Fruit fly (Drosophila melanogaster) whole organism, embryonic: ENCODE measurements around the gene CG17637.

Experiments used
- B-H2 ChIP-seq: fragments of 200-800 bp; sonication (Bioruptor generic); optimal IDR thresholded peaks from 2 replicates; lab custom pipeline; 2018; ENCODE audit warnings: missing biosample characterization, mild to moderate bottlenecking, missing genetic modification characterization
- BEAF-32 ChIP-seq: fragments of 200-800 bp; sonication (Bioruptor generic); optimal IDR thresholded peaks from 3 replicates; lab custom pipeline; 2017; ENCODE audit warnings: missing biosample characterization, missing genetic modification characterization, mild to moderate bottlenecking, moderate library complexity, missing genetic modification reagents
- CG10267 ChIP-seq: fragments of 200-800 bp; sonication (Bioruptor generic); optimal IDR thresholded peaks from 2 replicates; lab custom pipeline; 2018; ENCODE audit warnings: missing biosample characterization, mild to moderate bottlenecking, missing genetic modification characterization, moderate library complexity
- CG12299 ChIP-seq: fragments of 200-800 bp; sonication (Bioruptor generic); optimal IDR thresholded peaks from 2 replicates; lab custom pipeline; 2018; ENCODE audit warnings: missing biosample characterization, mild to moderate bottlenecking, missing genetic modification characterization
- CG13424 ChIP-seq: fragments of 200-800 bp; sonication (Bioruptor generic); optimal IDR thresholded peaks from 2 replicates; lab custom pipeline; 2019; ENCODE audit warnings: missing biosample characterization, mild to moderate bottlenecking, missing genetic modification characterization, moderate library complexity
- CG14710 ChIP-seq: fragments of 200-800 bp; sonication (Bioruptor generic); optimal IDR thresholded peaks from 3 replicates; lab custom pipeline; 2019; ENCODE audit warnings: missing biosample characterization, mild to moderate bottlenecking, missing genetic modification characterization, moderate library complexity
- CG15514 ChIP-seq: fragments of 200-800 bp; sonication (Bioruptor generic); optimal IDR thresholded peaks from 3 replicates; lab custom pipeline; 2017; ENCODE audit warnings: missing biosample characterization, missing genetic modification characterization, mild to moderate bottlenecking, moderate library complexity, missing genetic modification reagents
- CG15601 ChIP-seq: fragments of 200-800 bp; sonication (Bioruptor generic); optimal IDR thresholded peaks from 3 replicates; lab custom pipeline; 2019; ENCODE audit warnings: missing biosample characterization, mild to moderate bottlenecking, missing genetic modification characterization, moderate library complexity
- CG1603 ChIP-seq: fragments of 200-800 bp; sonication (Bioruptor generic); optimal IDR thresholded peaks from 2 replicates; lab custom pipeline; 2019; ENCODE audit warnings: missing biosample characterization, mild to moderate bottlenecking, missing genetic modification characterization, moderate library complexity
- CG17361 ChIP-seq: fragments of 200-800 bp; sonication (Bioruptor generic); IDR thresholded peaks from 3 replicates; pipeline ENCODE4 v1.3.6; 2022; ENCODE audit warnings: missing biosample characterization, missing genetic modification characterization
- CG17829 ChIP-seq: fragments of 200-800 bp; optimal IDR thresholded peaks from 2 replicates; lab custom pipeline; 2019; ENCODE audit warnings: missing biosample characterization, mild to moderate bottlenecking, missing genetic modification characterization, moderate library complexity
- CG2116 ChIP-seq: fragments of 200-800 bp; sonication (Bioruptor generic); optimal IDR thresholded peaks from 3 replicates; lab custom pipeline; 2018; ENCODE audit warnings: missing biosample characterization, mild to moderate bottlenecking, missing genetic modification characterization
- CG2678 ChIP-seq: fragments of 200-800 bp; sonication (Bioruptor generic); optimal IDR thresholded peaks from 3 replicates; lab custom pipeline; 2019; ENCODE audit warnings: missing biosample characterization, mild to moderate bottlenecking, missing genetic modification characterization, moderate library complexity
- CG4424 ChIP-seq: fragments of 200-800 bp; sonication (Bioruptor generic); optimal IDR thresholded peaks from 3 replicates; lab custom pipeline; 2016; ENCODE audit warnings: missing biosample characterization, missing genetic modification characterization
- CG7839 ChIP-seq: fragments of 200-800 bp; sonication (Bioruptor generic); optimal IDR thresholded peaks from 3 replicates; lab custom pipeline; 2018; ENCODE audit warnings: missing biosample characterization, mild to moderate bottlenecking, missing genetic modification characterization, moderate library complexity
- CG9437 ChIP-seq: fragments of 200-800 bp; sonication (Bioruptor generic); optimal IDR thresholded peaks from 2 replicates; lab custom pipeline; 2018; ENCODE audit warnings: missing biosample characterization, mild to moderate bottlenecking, missing genetic modification characterization
- CG9817 ChIP-seq: fragments of 200-800 bp; sonication (Bioruptor generic); optimal IDR thresholded peaks from 2 replicates; lab custom pipeline; 2018; ENCODE audit warnings: missing biosample characterization, mild to moderate bottlenecking, missing genetic modification characterization, moderate library complexity
- CG9932 ChIP-seq: fragments of 200-800 bp; sonication (Bioruptor generic); IDR thresholded peaks from 2 replicates; pipeline ENCODE4 v1.3.6; 2022; ENCODE audit warnings: missing biosample characterization, missing genetic modification characterization
- Chrac-16 ChIP-seq: fragments of 200-800 bp; sonication (Bioruptor generic); optimal IDR thresholded peaks from 3 replicates; lab custom pipeline; 2016; ENCODE audit warnings: missing biosample characterization, missing genetic modification characterization
- CoRest ChIP-seq: fragments of 200-800 bp; sonication (Bioruptor generic); optimal IDR thresholded peaks from 3 replicates; lab custom pipeline; 2018; ENCODE audit warnings: missing biosample characterization, mild to moderate bottlenecking, missing genetic modification characterization, moderate library complexity
- Doc2 ChIP-seq: fragments of 200-800 bp; sonication (Bioruptor generic); IDR thresholded peaks from 2 replicates; pipeline ENCODE4 v1.3.6; 2022; ENCODE audit warnings: missing biosample characterization, missing genetic modification characterization
- Dp ChIP-seq: fragments of 200-800 bp; sonication (Bioruptor generic); optimal IDR thresholded peaks from 2 replicates; lab custom pipeline; 2018; ENCODE audit warnings: missing biosample characterization, mild to moderate bottlenecking, missing genetic modification characterization, moderate library complexity
- E2f2 ChIP-seq: fragments of 200-800 bp; sonication (Bioruptor generic); IDR thresholded peaks from 2 replicates; pipeline ENCODE4 v1.3.6; 2022; ENCODE audit warnings: missing biosample characterization, missing genetic modification characterization
- Ets65A ChIP-seq: fragments of 200-800 bp; sonication (Bioruptor generic); peaks from one replicate; lab custom pipeline; 2016; ENCODE audit warnings: missing biosample characterization, missing genetic modification characterization
- H2.0 ChIP-seq: fragments of 200-800 bp; sonication (Bioruptor generic); IDR thresholded peaks from 2 replicates; pipeline ENCODE4 v1.3.6; 2022; ENCODE audit warnings: missing biosample characterization, missing genetic modification characterization
- HmgZ ChIP-seq: fragments of 200-800 bp; sonication (Bioruptor generic); optimal IDR thresholded peaks from 2 replicates; lab custom pipeline; 2018; ENCODE audit warnings: missing biosample characterization, mild to moderate bottlenecking, missing genetic modification characterization
- Hr51 ChIP-seq, 2 experiments: fragments of 200-800 bp; sonication (Bioruptor generic); optimal IDR thresholded peaks; 2 replicates in 1 of 2; 3 replicates in 1 of 2; lab custom pipeline; 2016 to 2018; ENCODE audit warnings: missing biosample characterization in 2 of 2, missing genetic modification characterization in 2 of 2, mild to moderate bottlenecking in 1 of 2, moderate library complexity in 1 of 2
- Kr ChIP-seq: fragments of 200-800 bp; sonication (Bioruptor generic); optimal IDR thresholded peaks from 2 replicates; lab custom pipeline; 2017; ENCODE audit warnings: missing biosample characterization, mild to moderate bottlenecking, missing genetic modification characterization
- Lhr ChIP-seq: fragments of 200-800 bp; sonication (Bioruptor generic); optimal IDR thresholded peaks from 3 replicates; lab custom pipeline; 2017; ENCODE audit warnings: mild to moderate bottlenecking, missing biosample characterization, missing genetic modification reagents, missing genetic modification characterization
- MBD-R2 ChIP-seq: fragments of 200-800 bp; sonication (Bioruptor generic); IDR thresholded peaks from 2 replicates; pipeline ENCODE4 v1.3.6; 2022; ENCODE audit warnings: missing biosample characterization, missing genetic modification characterization
- NfI ChIP-seq: fragments of 200-800 bp; sonication (Bioruptor generic); optimal IDR thresholded peaks from 3 replicates; lab custom pipeline; 2018; ENCODE audit warnings: missing biosample characterization, mild to moderate bottlenecking, missing genetic modification characterization, moderate library complexity
- Poxn ChIP-seq: fragments of 200-800 bp; sonication (Bioruptor generic); IDR thresholded peaks from 2 replicates; pipeline ENCODE4 v1.3.6; 2022; ENCODE audit warnings: missing biosample characterization, missing genetic modification characterization
- Ssrp ChIP-seq: fragments of 200-800 bp; sonication (Bioruptor generic); optimal IDR thresholded peaks from 2 replicates; lab custom pipeline; 2018; ENCODE audit warnings: missing biosample characterization, mild to moderate bottlenecking, missing genetic modification characterization, moderate library complexity
- Xrp1 ChIP-seq: fragments of 200-800 bp; sonication (Bioruptor generic); IDR thresholded peaks from 2 replicates; pipeline ENCODE4 v1.3.6; 2022; ENCODE audit warnings: missing biosample characterization, missing genetic modification characterization
- YL-1 ChIP-seq: fragments of 200-800 bp; sonication (Bioruptor generic); optimal IDR thresholded peaks from 3 replicates; lab custom pipeline; 2017; ENCODE audit warnings: missing biosample characterization, mild to moderate bottlenecking, missing genetic modification characterization
- az2 ChIP-seq: fragments of 200-800 bp; sonication (Bioruptor generic); optimal IDR thresholded peaks from 3 replicates; lab custom pipeline; 2016; ENCODE audit warnings: missing biosample characterization, missing genetic modification characterization
- dmrt11E ChIP-seq: fragments of 200-800 bp; sonication (Bioruptor generic); optimal IDR thresholded peaks from 3 replicates; lab custom pipeline; 2018; ENCODE audit warnings: missing biosample characterization, mild to moderate bottlenecking, missing genetic modification characterization, moderate library complexity
- gcm2 ChIP-seq: fragments of 200-800 bp; sonication (Bioruptor generic); optimal IDR thresholded peaks from 2 replicates; lab custom pipeline; 2016; ENCODE audit warnings: missing biosample characterization, missing genetic modification characterization
- grau ChIP-seq: fragments of 200-800 bp; optimal IDR thresholded peaks from 3 replicates; lab custom pipeline; 2019; ENCODE audit warnings: missing biosample characterization, mild to moderate bottlenecking, missing genetic modification characterization, moderate library complexity
- kah ChIP-seq: fragments of 200-800 bp; sonication (Bioruptor generic); optimal IDR thresholded peaks from 2 replicates; lab custom pipeline; 2018; ENCODE audit warnings: missing biosample characterization, mild to moderate bottlenecking, missing genetic modification characterization
- knrl ChIP-seq: fragments of 200-800 bp; sonication (Bioruptor generic); IDR thresholded peaks from 3 replicates; pipeline ENCODE4 v1.3.6; 2022; ENCODE audit warnings: missing biosample characterization, missing genetic modification characterization; ENCODE audit not compliant: partially characterized antibody
- nerfin-1 ChIP-seq: fragments of 200-800 bp; sonication (Bioruptor generic); optimal IDR thresholded peaks from 3 replicates; lab custom pipeline; 2019; ENCODE audit warnings: missing biosample characterization, mild to moderate bottlenecking, missing genetic modification characterization, moderate library complexity
- prd ChIP-seq, 3 experiments: fragments of >200 bp in 2 of 3; fragments of 200-800 bp in 1 of 3; sonication (Bioruptor generic) in 1 of 3; optimal IDR thresholded peaks in 2 of 3; IDR thresholded peaks in 1 of 3; 2 replicates in 2 of 3; 3 replicates in 1 of 3; pipeline versions ENCODE4 v1.3.6 to Lab custom; 2017 to 2022; ENCODE audit warnings: missing biosample characterization in 1 of 3, missing genetic modification characterization in 1 of 3
- row ChIP-seq: fragments of 200-800 bp; sonication (Bioruptor generic); IDR thresholded peaks from 3 replicates; pipeline ENCODE4 v1.3.6; 2022; ENCODE audit warnings: missing biosample characterization, missing genetic modification characterization
- sd ChIP-seq: fragments of 200-800 bp; sonication (Bioruptor generic); optimal IDR thresholded peaks from 3 replicates; lab custom pipeline; 2018; ENCODE audit warnings: missing biosample characterization, mild to moderate bottlenecking, missing genetic modification characterization, moderate library complexity
- sens ChIP-seq: fragments of 200-800 bp; sonication (Bioruptor generic); peaks from one replicate; lab custom pipeline; 2016; ENCODE audit warnings: missing biosample characterization, missing genetic modification characterization
- slbo ChIP-seq: fragments of 200-800 bp; sonication (Bioruptor generic); IDR thresholded peaks from 2 replicates; pipeline ENCODE4 v1.3.6; 2022; ENCODE audit warnings: missing biosample characterization, missing genetic modification characterization
- tin ChIP-seq: fragments of 200-800 bp; sonication (Bioruptor generic); optimal IDR thresholded peaks from 3 replicates; lab custom pipeline; 2016; ENCODE audit warnings: missing biosample characterization, missing genetic modification characterization
- zfh1 ChIP-seq: fragments of 200-800 bp; sonication (Bioruptor generic); IDR thresholded peaks from 3 replicates; pipeline ENCODE4 v1.3.6; 2022; ENCODE audit warnings: missing biosample characterization, missing genetic modification characterization

CG17637 gene

DNA sequence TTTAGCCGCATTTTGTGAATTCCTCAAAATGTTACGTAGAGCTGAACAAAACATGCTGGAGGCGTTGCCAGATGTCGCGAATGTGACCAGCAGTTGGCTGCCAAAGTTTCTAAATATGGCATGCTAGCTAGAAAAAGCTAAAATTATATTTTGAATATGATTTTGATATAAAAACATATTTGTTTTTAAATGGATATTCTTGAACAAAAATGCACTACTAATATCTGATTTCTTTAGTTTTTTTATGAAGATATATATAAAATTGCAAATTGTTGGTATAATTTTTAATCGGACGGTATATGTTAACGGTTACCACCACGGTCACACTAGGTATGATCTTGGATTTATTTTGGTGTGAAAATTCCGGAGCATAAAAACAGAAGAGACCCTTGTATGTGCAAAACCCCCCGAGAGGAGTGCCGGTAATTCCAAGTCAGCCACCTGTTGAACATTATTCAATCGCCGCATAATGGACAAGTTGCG lies 16.7 kb downstream of the CG17637 start, which contains the start of the genes mTerf3 and CG5104 (continued):
- TF ChIP-seq CG12299 (peak; percentile 24), E2f2 (GFP tag; lab: Robert Waterston, UW) (peak; percentile 24), slbo (GFP tag; lab: Robert Waterston, UW) (0 out of 2 replicates have a peak, but pooled peaks have one; percentile 32), dmrt11E (tag; lab: Kevin White, UChicago) (peak; percentile 14), CG7839 (no peak), Xrp1 (GFP tag; lab: Robert Waterston, UW) (no peak), CG15514 (GFP tag; lab: Kevin White, UChicago) (peak; percentile 50), CG10267 (tag; lab: Kevin White, UChicago) (peak; percentile 42), CG9817 (peak; percentile 3), CG17361 (peak; percentile 40; the same call in 1 of the 3 replicates), CG13424 (tag; lab: Kevin White, UChicago) (peak; percentile 46), H2.0 (no peak), Kr (GFP tag; lab: Kevin White, UChicago) (no peak), CG15601 (tag; lab: Kevin White, UChicago) (peak; percentile 7), sens (GFP tag; lab: Kevin White, UChicago) (peak; percentile 46), CG2678 (peak; percentile 42), YL-1 (peak; percentile 57), az2 (peak; percentile 19), prd (optimal IDR thresholded peaks at IDR 0.05; lab: Kevin White, UChicago) (no peak), prd (GFP tag; IDR thresholded peaks at IDR 0.05; lab: Robert Waterston, UW) (peak; percentile 33; the same call in 1 of the 3 replicates), Chrac-16 (GFP tag; lab: Kevin White, UChicago) (peak; percentile 5), B-H2 (GFP tag; lab: Kevin White, UChicago) (no peak), grau (tag; lab: Kevin White, UChicago) (peak; percentile 41), tin (GFP tag; lab: Kevin White, UChicago) (peak; percentile 22), Ssrp (tag; lab: Kevin White, UChicago) (peak; percentile 7), HmgZ (tag; lab: Kevin White, UChicago) (peak; percentile 47), NfI (GFP tag; lab: Kevin White, UChicago) (peak; percentile 25), CG1603 (peak; percentile 29), Dp (GFP tag; lab: Kevin White, UChicago) (peak; percentile 34), CG2116 (GFP tag; lab: Kevin White, UChicago) (peak; percentile 42), BEAF-32 (GFP tag; lab: Kevin White, UChicago) (peak; percentile 36), sd (peak; percentile 86), MBD-R2 (GFP tag; lab: Robert Waterston, UW) (peak; percentile 53; the same call in 1 of the 2 replicates), Hr51 (GFP tag; optimal IDR thresholded peaks at IDR 0.05; lab: Kevin White, UChicago) (peak in 1 of 2 experiments; percentile 16), CG9932 (peak; percentile 38; the same call in 1 of the 2 replicates), kah (peak; percentile 77), Ets65A (GFP tag; lab: Kevin White, UChicago) (peak; percentile 69), Poxn (GFP tag; lab: Robert Waterston, UW) (no peak), Lhr (GFP tag; lab: Kevin White, UChicago) (peak; percentile 57), CG9437 (GFP tag; lab: Kevin White, UChicago) (peak; percentile 92), row (GFP tag; lab: Robert Waterston, UW) (peak; percentile 78), Doc2 (GFP tag; lab: Robert Waterston, UW) (no peak), nerfin-1 (tag; lab: Kevin White, UChicago) (peak; percentile 86), gcm2 (GFP tag; lab: Kevin White, UChicago) (no peak), CG14710 (peak; percentile 65), zfh1 (GFP tag; lab: Robert Waterston, UW) (peak; percentile 30; the same call in 1 of the 3 replicates), CoRest (tag; lab: Kevin White, UChicago) (peak; percentile 46), knrl (GFP tag; lab: Robert Waterston, UW) (peak; percentile 35; the same call in 1 of the 3 replicates), CG4424 (peak; percentile 3), CG17829 (tag; lab: Kevin White, UChicago) (peak; percentile 55)
